Fruit fly (Drosophila melanogaster) whole organism, embryonic: ENCODE data around the gene CAH1.

ENCODE experiments used
- Awh ChIP-seq: fragments of 200-800 bp; sonication (Bioruptor generic); IDR thresholded peaks from 2 replicates; pipeline ENCODE4, ENCODE4 v1.3.6; 2022; ENCODE audit warnings: missing biosample characterization, missing genetic modification characterization
- B-H1 ChIP-seq: fragments of 200-800 bp; sonication (Bioruptor generic); IDR thresholded peaks from 3 replicates; pipeline ENCODE4 v1.3.6; 2022; ENCODE audit warnings: missing biosample characterization, missing genetic modification characterization
- Bgb ChIP-seq: fragments of 200-800 bp; sonication (Bioruptor generic); IDR thresholded peaks from 2 replicates; pipeline ENCODE4 v1.3.6; 2022; ENCODE audit warnings: missing biosample characterization, missing genetic modification characterization; ENCODE audit not compliant: partially characterized antibody
- CG12744 ChIP-seq: fragments of 200-800 bp; sonication (Bioruptor generic); optimal IDR thresholded peaks from 2 replicates; lab custom pipeline; 2016; ENCODE audit warnings: missing biosample characterization, missing genetic modification characterization
- CG13123 ChIP-seq: fragments of 200-800 bp; sonication (Bioruptor generic); optimal IDR thresholded peaks from 2 replicates; lab custom pipeline; 2016; ENCODE audit warnings: missing biosample characterization, missing genetic modification characterization
- CG1792 ChIP-seq: fragments of 200-800 bp; sonication (Bioruptor generic); optimal IDR thresholded peaks from 2 replicates; lab custom pipeline; 2016; ENCODE audit warnings: missing biosample characterization, missing genetic modification characterization
- CG2116 ChIP-seq: fragments of 200-800 bp; sonication (Bioruptor generic); optimal IDR thresholded peaks from 3 replicates; lab custom pipeline; 2018; ENCODE audit warnings: missing biosample characterization, mild to moderate bottlenecking, missing genetic modification characterization
- CG30431 ChIP-seq: fragments of 200-800 bp; sonication (Bioruptor generic); optimal IDR thresholded peaks from 2 replicates; lab custom pipeline; 2017; ENCODE audit warnings: missing biosample characterization, missing genetic modification characterization
- CG6683 ChIP-seq: fragments of 200-800 bp; sonication (Bioruptor generic); optimal IDR thresholded peaks from 2 replicates; lab custom pipeline; 2017; ENCODE audit warnings: missing biosample characterization, mild to moderate bottlenecking, missing genetic modification characterization, missing genetic modification reagents
- CG7372 ChIP-seq: fragments of 200-800 bp; sonication (Bioruptor generic); IDR thresholded peaks from 2 replicates; pipeline ENCODE4 v1.3.6; 2022; ENCODE audit warnings: missing biosample characterization, missing genetic modification characterization
- CG7556 ChIP-seq: fragments of 200-800 bp; sonication (Bioruptor generic); optimal IDR thresholded peaks from 2 replicates; lab custom pipeline; 2017; ENCODE audit warnings: missing biosample characterization, mild to moderate bottlenecking, missing genetic modification characterization
- CG7928 ChIP-seq: fragments of 200-800 bp; sonication (Bioruptor generic); optimal IDR thresholded peaks from 2 replicates; lab custom pipeline; 2017; ENCODE audit warnings: missing biosample characterization, mild to moderate bottlenecking, missing genetic modification characterization
- CoRest ChIP-seq: fragments of 200-800 bp; sonication (Bioruptor generic); optimal IDR thresholded peaks from 3 replicates; lab custom pipeline; 2018; ENCODE audit warnings: missing biosample characterization, mild to moderate bottlenecking, missing genetic modification characterization, moderate library complexity
- Ets65A ChIP-seq: fragments of 200-800 bp; sonication (Bioruptor generic); peaks from one replicate; lab custom pipeline; 2016; ENCODE audit warnings: missing biosample characterization, missing genetic modification characterization
- Ets97D ChIP-seq: fragments of 200-800 bp; sonication (Bioruptor generic); optimal IDR thresholded peaks from 3 replicates; lab custom pipeline; 2016; ENCODE audit warnings: missing biosample characterization, missing genetic modification characterization
- HLH4C ChIP-seq: fragments of 200-800 bp; sonication (Bioruptor generic); IDR thresholded peaks from 3 replicates; pipeline ENCODE4 v1.3.6; 2022; ENCODE audit warnings: missing biosample characterization, missing genetic modification characterization; ENCODE audit not compliant: partially characterized antibody
- HmgD ChIP-seq: fragments of 200-800 bp; sonication (Bioruptor generic); optimal IDR thresholded peaks from 3 replicates; lab custom pipeline; 2016; ENCODE audit warnings: missing biosample characterization, missing genetic modification characterization
- Hmx ChIP-seq: fragments of 200-800 bp; sonication (Bioruptor generic); optimal IDR thresholded peaks from 2 replicates; lab custom pipeline; 2016; ENCODE audit warnings: missing biosample characterization, missing genetic modification characterization
- Jarid2 ChIP-seq: fragments of 200-800 bp; sonication (Bioruptor generic); optimal IDR thresholded peaks from 3 replicates; lab custom pipeline; 2017; ENCODE audit warnings: mild to moderate bottlenecking, missing biosample characterization, missing genetic modification reagents, missing genetic modification characterization
- Mad ChIP-seq: fragments of 200-800 bp; sonication (Bioruptor generic); optimal IDR thresholded peaks from 2 replicates; lab custom pipeline; 2016; ENCODE audit warnings: missing biosample characterization, missing genetic modification characterization
- Med ChIP-seq: fragments of 200-800 bp; sonication (Bioruptor generic); peaks from one replicate; lab custom pipeline; 2016; ENCODE audit warnings: missing biosample characterization, missing genetic modification characterization, mild to moderate bottlenecking, inconsistent platforms, moderate library complexity
- NK7.1 ChIP-seq: fragments of 200-800 bp; sonication (Bioruptor generic); optimal IDR thresholded peaks from 3 replicates; lab custom pipeline; 2016; ENCODE audit warnings: missing biosample characterization, missing genetic modification characterization
- Nf-YB ChIP-seq: fragments of 200-800 bp; sonication (Bioruptor generic); optimal IDR thresholded peaks from 3 replicates; lab custom pipeline; 2019; ENCODE audit warnings: missing biosample characterization, mild to moderate bottlenecking, missing genetic modification characterization, moderate library complexity
- Oli ChIP-seq: fragments of 200-800 bp; sonication (Bioruptor generic); optimal IDR thresholded peaks from 2 replicates; lab custom pipeline; 2018; ENCODE audit warnings: missing biosample characterization, mild to moderate bottlenecking, missing genetic modification characterization, moderate library complexity
- PHDP ChIP-seq: fragments of 200-800 bp; sonication (Bioruptor generic); optimal IDR thresholded peaks from 3 replicates; lab custom pipeline; 2018; ENCODE audit warnings: missing biosample characterization, mild to moderate bottlenecking, missing genetic modification characterization, moderate library complexity
- Side ChIP-seq: fragments of 200-800 bp; sonication (Bioruptor generic); optimal IDR thresholded peaks from 2 replicates; lab custom pipeline; 2016; ENCODE audit warnings: missing biosample characterization, missing genetic modification characterization
- ara ChIP-seq: fragments of 200-800 bp; sonication (Bioruptor generic); IDR thresholded peaks from 2 replicates; pipeline ENCODE4 v1.3.6; 2022; ENCODE audit warnings: missing biosample characterization, missing genetic modification characterization
- cg ChIP-seq: fragments of 200-800 bp; sonication (Bioruptor generic); optimal IDR thresholded peaks from 3 replicates; lab custom pipeline; 2019; ENCODE audit warnings: missing biosample characterization, mild to moderate bottlenecking, missing genetic modification characterization, moderate library complexity
- chinmo ChIP-seq: fragments of 200-800 bp; sonication (Bioruptor generic); IDR thresholded peaks from 4 replicates; pipeline ENCODE4 v1.3.6; 2022; ENCODE audit warnings: missing biosample characterization, missing genetic modification characterization; ENCODE audit not compliant: partially characterized antibody
- dmrt11E ChIP-seq: fragments of 200-800 bp; sonication (Bioruptor generic); optimal IDR thresholded peaks from 3 replicates; lab custom pipeline; 2018; ENCODE audit warnings: missing biosample characterization, mild to moderate bottlenecking, missing genetic modification characterization, moderate library complexity
- en ChIP-seq: fragments of 200-800 bp; sonication (Bioruptor generic); optimal IDR thresholded peaks from 2 replicates; lab custom pipeline; 2016; ENCODE audit warnings: missing biosample characterization, missing genetic modification characterization
- gem ChIP-seq: fragments of 200-800 bp; sonication (Bioruptor generic); optimal IDR thresholded peaks from 2 replicates; lab custom pipeline; 2019; ENCODE audit warnings: missing biosample characterization, mild to moderate bottlenecking, missing genetic modification characterization, moderate library complexity
- gfzf ChIP-seq: fragments of 200-800 bp; sonication (Bioruptor generic); optimal IDR thresholded peaks from 2 replicates; lab custom pipeline; 2016; ENCODE audit warnings: missing biosample characterization, mild to moderate bottlenecking, missing genetic modification characterization, moderate library complexity
- gsb-n ChIP-seq: fragments of 200-800 bp; sonication (Bioruptor generic); optimal IDR thresholded peaks from 3 replicates; lab custom pipeline; 2018; ENCODE audit warnings: missing biosample characterization, mild to moderate bottlenecking, missing genetic modification characterization
- inv ChIP-seq: fragments of 200-800 bp; sonication (Bioruptor generic); IDR thresholded peaks from 2 replicates; pipeline ENCODE4 v1.3.6; 2022; ENCODE audit warnings: missing biosample characterization, missing genetic modification characterization; ENCODE audit not compliant: partially characterized antibody
- ken ChIP-seq: fragments of 200-800 bp; sonication (Bioruptor generic); IDR thresholded peaks from 3 replicates; pipeline ENCODE4 v1.3.6; 2022; ENCODE audit warnings: missing biosample characterization, missing genetic modification characterization
- knrl ChIP-seq: fragments of 200-800 bp; sonication (Bioruptor generic); IDR thresholded peaks from 3 replicates; pipeline ENCODE4 v1.3.6; 2022; ENCODE audit warnings: missing biosample characterization, missing genetic modification characterization; ENCODE audit not compliant: partially characterized antibody
- nom ChIP-seq: fragments of 200-800 bp; sonication (Bioruptor generic); optimal IDR thresholded peaks from 2 replicates; lab custom pipeline; 2017; ENCODE audit warnings: missing biosample characterization, missing genetic modification characterization, mild to moderate bottlenecking, moderate library complexity, missing genetic modification reagents
- org-1 ChIP-seq: fragments of 200-800 bp; sonication (Bioruptor generic); optimal IDR thresholded peaks from 2 replicates; lab custom pipeline; 2017; ENCODE audit warnings: missing biosample characterization, missing genetic modification characterization
- pros ChIP-seq: fragments of 200-800 bp; sonication (Bioruptor generic); optimal IDR thresholded peaks from 3 replicates; lab custom pipeline; 2019; ENCODE audit warnings: missing biosample characterization, mild to moderate bottlenecking, missing genetic modification characterization, moderate library complexity
- pum ChIP-seq: fragments of 200-800 bp; sonication (Bioruptor generic); optimal IDR thresholded peaks from 2 replicates; lab custom pipeline; 2016; ENCODE audit warnings: missing biosample characterization, missing genetic modification characterization
- sc ChIP-seq, 3 experiments: fragments of >200 bp in 2 of 3; fragments of 200-800 bp in 1 of 3; sonication (Bioruptor generic) in 1 of 3; optimal IDR thresholded peaks; 2 replicates in 2 of 3; 3 replicates in 1 of 3; lab custom pipeline; 2017; ENCODE audit warnings: mild to moderate bottlenecking in 1 of 3, missing biosample characterization in 1 of 3, missing genetic modification characterization in 1 of 3, missing genetic modification reagents in 1 of 3
- sob ChIP-seq: fragments of 200-800 bp; sonication (Bioruptor generic); IDR thresholded peaks from 2 replicates; pipeline ENCODE4 v1.3.6; 2022; ENCODE audit warnings: missing biosample characterization, missing genetic modification characterization
- sr ChIP-seq: fragments of 200-800 bp; sonication (Bioruptor generic); IDR thresholded peaks from 3 replicates; pipeline ENCODE4 v1.3.6; 2022; ENCODE audit warnings: missing biosample characterization, missing genetic modification characterization
- unc-4 ChIP-seq: fragments of 200-800 bp; sonication (Bioruptor generic); IDR thresholded peaks from 2 replicates; pipeline ENCODE4 v1.3.6; 2022; ENCODE audit warnings: missing biosample characterization, missing genetic modification characterization; ENCODE audit not compliant: partially characterized antibody
- z ChIP-seq: fragments of 200-800 bp; sonication (Bioruptor generic); IDR thresholded peaks from 3 replicates; pipeline ENCODE4 v1.3.6; 2022; ENCODE audit warnings: missing biosample characterization, missing genetic modification characterization
- zen ChIP-seq: fragments of 200-800 bp; sonication (Bioruptor generic); optimal IDR thresholded peaks from 3 replicates; lab custom pipeline; 2018; ENCODE audit warnings: missing biosample characterization, mild to moderate bottlenecking, missing genetic modification characterization, moderate library complexity

Gene CAH1

DNA sequence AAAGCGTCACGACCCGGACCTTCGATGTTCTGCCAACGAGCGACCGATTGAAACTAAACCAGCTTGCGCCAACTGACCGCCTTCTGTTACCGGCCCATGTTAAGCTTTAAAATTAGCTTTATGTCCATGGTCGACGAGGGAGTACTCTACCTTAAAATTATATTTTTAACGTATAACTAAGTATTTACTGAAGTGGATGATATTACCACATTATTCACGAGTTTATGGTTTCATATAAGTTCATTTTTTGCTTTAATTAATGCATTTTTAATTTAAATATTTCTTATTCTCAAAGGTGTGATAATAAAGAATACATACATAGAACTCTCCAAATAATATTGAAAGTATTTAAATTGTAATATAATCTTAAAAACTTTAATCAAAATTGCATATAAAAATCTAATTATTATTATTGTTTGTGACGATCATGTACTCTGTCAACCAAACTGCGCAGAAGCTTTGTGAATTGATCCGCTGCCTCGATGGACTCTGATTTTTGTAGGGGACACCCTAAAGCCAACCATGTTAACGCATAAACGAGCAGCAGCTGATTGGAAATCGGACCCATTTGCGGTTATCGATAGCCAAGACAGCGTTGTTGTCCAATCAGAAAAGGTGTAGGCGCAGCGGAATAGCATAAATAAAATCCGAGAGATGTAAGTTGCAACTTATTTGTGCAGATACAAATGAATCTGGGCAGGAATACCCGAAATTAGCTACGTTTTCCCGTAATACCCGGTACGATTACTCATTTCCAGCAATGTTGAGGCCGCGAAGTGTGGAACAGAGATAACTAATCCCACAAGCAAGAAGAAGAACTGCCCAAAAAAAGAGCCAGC lies 23.1 kb upstream of the CAH1 start, which contains the start of the genes CG9008 and p38b (continued):
- TF ChIP-seq cg (GFP tag; lab: Kevin White, UChicago) (no peak), Side (GFP tag; lab: Kevin White, UChicago) (no peak), Med (GFP tag; lab: Kevin White, UChicago) (peak; percentile 91), chinmo (GFP tag; lab: Robert Waterston, UW) (0 out of 4 replicates have a peak, but pooled peaks have one; percentile 67), CoRest (tag; lab: Kevin White, UChicago) (peak; percentile 95), PHDP (peak; percentile 85), sc (optimal IDR thresholded peaks at IDR 0.05; lab: Kevin White, UChicago) (no peak), sc (GFP tag; optimal IDR thresholded peaks at IDR 0.05; lab: Kevin White, UChicago) (peak; percentile 65), CG30431 (peak; percentile 46), CG6683 (GFP tag; lab: Kevin White, UChicago) (peak; percentile 79), pum (GFP tag; lab: Kevin White, UChicago) (peak; percentile 24), NK7.1 (GFP tag; lab: Kevin White, UChicago) (no peak), nom (GFP tag; lab: Kevin White, UChicago) (peak; percentile 59), inv (peak; percentile 20; the same call in 1 of the 2 replicates), sr (GFP tag; lab: Robert Waterston, UW) (peak; percentile 53; the same call in 2 of the 3 replicates), Nf-YB (GFP tag; lab: Kevin White, UChicago) (peak; percentile 81), org-1 (peak; percentile 71), ken (0 out of 3 replicates have a peak, but pooled peaks have one; percentile 10), en (GFP tag; lab: Kevin White, UChicago) (no peak), Hmx (no peak), Awh (GFP tag; lab: Robert Waterston, UW) (0 out of 2 replicates have a peak, but pooled peaks have one; percentile 38), gem (peak; percentile 94), pros (GFP tag; lab: Kevin White, UChicago) (no peak), dmrt11E (tag; lab: Kevin White, UChicago) (peak; percentile 69), CG7372 (GFP tag; lab: Robert Waterston, UW) (no peak; the same call in 1 of the 2 replicates), Bgb (GFP tag; lab: Robert Waterston, UW) (peak; percentile 57), Ets97D (GFP tag; lab: Kevin White, UChicago) (peak; percentile 9), Ets65A (GFP tag; lab: Kevin White, UChicago) (peak; percentile 92), CG12744 (GFP tag; lab: Kevin White, UChicago) (no peak), ara (GFP tag; lab: Robert Waterston, UW) (no peak), CG7556 (GFP tag; lab: Kevin White, UChicago) (peak; percentile 95), Mad (GFP tag; lab: Kevin White, UChicago) (no peak), CG1792 (no peak), gsb-n (tag; lab: Kevin White, UChicago) (peak; percentile 77), z (GFP tag; lab: Robert Waterston, UW) (no peak), HmgD (GFP tag; lab: Kevin White, UChicago) (no peak), sob (GFP tag; lab: Robert Waterston, UW) (peak; percentile 61), Oli (tag; lab: Kevin White, UChicago) (peak; percentile 87), Jarid2 (no peak), CG2116 (peak; percentile 74), B-H1 (GFP tag; lab: Robert Waterston, UW) (peak; percentile 10; the same call in 1 of the 3 replicates), CG13123 (peak; percentile 2), gfzf (peak; percentile 58), zen (peak; percentile 44), HLH4C (GFP tag; lab: Robert Waterston, UW) (peak; percentile 60), knrl (GFP tag; lab: Robert Waterston, UW) (no peak), unc-4 (GFP tag; lab: Robert Waterston, UW) (peak; percentile 51), CG7928 (GFP tag; lab: Kevin White, UChicago) (peak; percentile 49)
